Worm (Caenorhabditis elegans): ENCODE results near the gene ceh-24.

The ceh-24 gene

DNA sequence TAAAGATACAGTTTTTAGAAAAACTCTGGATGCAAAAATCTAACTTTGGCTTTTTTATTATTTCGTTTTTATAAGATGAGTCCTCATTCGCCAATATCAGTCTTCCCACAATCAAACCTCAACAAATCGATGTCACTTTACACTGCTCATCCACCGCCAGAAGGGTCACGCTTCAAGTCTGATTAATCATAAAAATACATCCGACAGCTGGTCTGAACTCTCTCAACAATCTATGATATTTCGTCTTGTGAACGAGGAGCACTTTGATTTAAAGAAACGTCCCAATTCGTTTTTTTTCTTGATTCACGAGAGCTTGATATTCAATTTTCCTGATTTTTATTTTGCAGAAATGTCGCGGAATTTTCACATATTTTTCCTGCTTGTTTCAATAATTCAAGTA is 14.9 kb downstream of the ceh-24 start, which contains the start of gene nrf-5:
TSS of gene nrf-5 (plus strand) at position 348 of the 400 bp plus-strand sequence.
- peak; percentile 14 for TF ChIP-seq unc-55 (GFP tag; optimal IDR thresholded peaks at IDR 0.05)
- no peak for TF ChIP-seq ceh-6 (GFP tag; optimal IDR thresholded peaks at IDR 0.05)
- no peak for TF ChIP-seq pag-3 (tag; optimal IDR thresholded peaks at IDR 0.05; ENCODE audit: borderline replicate concordance)
- TF ChIP-seq unc-86 (tag; optimal IDR thresholded peaks at IDR 0.05) = no peak
- no peak for TF ChIP-seq ceh-24 (tag; optimal IDR thresholded peaks at IDR 0.05)
- TF ChIP-seq hlh-13 (GFP tag; optimal IDR thresholded peaks at IDR 0.05) = no peak
- TF ChIP-seq zip-5 (tag; optimal IDR thresholded peaks at IDR 0.05) = no peak
- no peak for TF ChIP-seq pax-1 (tag; optimal IDR thresholded peaks at IDR 0.05)

DNA sequence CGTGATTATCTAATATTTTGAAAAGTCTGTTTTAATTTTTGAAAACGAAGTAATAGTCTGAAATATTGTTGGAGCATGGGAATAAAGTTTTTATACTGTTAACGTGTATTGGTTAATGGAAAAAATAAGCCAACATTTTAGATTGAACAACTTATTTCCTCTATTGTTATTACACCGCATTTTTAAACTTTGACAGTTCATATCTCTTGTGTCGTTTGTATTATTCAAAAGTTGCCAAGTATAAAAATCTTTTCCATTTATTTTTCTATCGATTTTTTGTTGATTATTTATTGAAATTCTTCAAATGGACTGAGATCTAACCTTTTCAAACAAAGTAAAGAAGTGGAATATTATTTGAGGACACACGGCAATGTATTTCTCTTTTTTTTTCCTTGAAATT is 17.8 kb downstream of the ceh-24 start, which contains the start of gene str-165:
TSS of gene str-165 (plus strand) at position 301 of the 400 bp plus-strand sequence.
- TF ChIP-seq ttx-3 (tag; optimal IDR thresholded peaks at IDR 0.05) (no peak), fax-1 (tag; optimal IDR thresholded peaks at IDR 0.05) (no peak), ceh-9 (tag; optimal IDR thresholded peaks at IDR 0.05) (no peak), hlh-6 (tag; optimal IDR thresholded peaks at IDR 0.05) (no peak), hlh-8 (tag; optimal IDR thresholded peaks at IDR 0.05) (no peak), ceh-34 (tag; optimal IDR thresholded peaks at IDR 0.05) (no peak), sdc-2 (tag; optimal IDR thresholded peaks at IDR 0.05) (no peak), rnt-1 (tag; optimal IDR thresholded peaks at IDR 0.05) (no peak), pax-1 (tag; optimal IDR thresholded peaks at IDR 0.05) (no peak), hlh-30 (tag; optimal IDR thresholded peaks at IDR 0.05; ENCODE audit: insufficient read depth) (no peak), unc-55 (GFP tag; optimal IDR thresholded peaks at IDR 0.05) (no peak)

DNA sequence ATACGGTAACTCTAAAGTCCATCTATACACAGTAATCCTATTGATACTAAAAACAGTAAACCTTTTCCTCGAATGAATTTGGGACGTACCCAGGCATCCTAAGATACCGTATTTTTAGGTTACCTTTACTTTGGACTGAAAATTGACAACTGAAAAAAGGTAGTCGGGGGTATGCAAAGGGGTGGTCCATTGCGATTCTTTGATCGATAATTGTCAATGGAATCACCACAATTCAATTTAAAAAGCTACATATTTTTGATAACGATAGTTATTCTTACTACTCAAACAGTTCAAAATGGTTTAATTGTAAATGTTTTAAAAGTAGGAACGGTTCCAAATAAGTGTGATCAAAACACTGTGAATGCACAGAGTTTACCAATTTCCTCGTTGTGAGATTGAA is 20.9 kb downstream of the ceh-24 start, which contains the start of gene srx-129:
TSS of gene srx-129 (plus strand) at position 301 of the 400 bp plus-strand sequence.
- TF ChIP-seq ceh-34 (tag; optimal IDR thresholded peaks at IDR 0.05) (no peak), fkh-10 (GFP tag; optimal IDR thresholded peaks at IDR 0.05) (no peak), lin-11 (tag; optimal IDR thresholded peaks at IDR 0.05) (no peak), ceh-6 (GFP tag; optimal IDR thresholded peaks at IDR 0.05) (no peak), fkh-6 (tag; optimal IDR thresholded peaks at IDR 0.05) (no peak), ets-4 (tag; optimal IDR thresholded peaks at IDR 0.05) (no peak), hlh-30 (tag; optimal IDR thresholded peaks at IDR 0.05; ENCODE audit: insufficient read depth) (no peak), syd-9 (tag; optimal IDR thresholded peaks at IDR 0.05) (no peak), ama-1 (optimal IDR thresholded peaks at IDR 0.05) (no peak)

DNA sequence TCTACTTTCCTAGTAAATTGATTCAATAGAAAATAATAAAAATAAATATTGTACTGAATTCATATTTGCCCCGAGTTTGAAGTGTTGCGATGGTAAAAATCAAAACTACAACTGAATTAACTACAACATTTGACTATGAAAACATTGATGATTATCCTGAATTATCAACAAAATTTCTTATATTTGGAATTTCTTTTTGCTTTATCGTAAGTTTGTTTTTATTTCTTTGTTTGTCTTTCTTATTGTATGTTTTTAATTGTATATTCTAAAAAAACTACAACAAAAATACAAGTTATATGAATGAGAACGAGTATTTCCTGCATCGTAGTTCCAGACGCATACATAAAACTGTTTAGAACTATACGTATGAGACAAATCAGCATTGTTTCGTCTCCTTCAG is 24.1 kb downstream of the ceh-24 start, which contains the start of gene srx-128:
TSS of gene srx-128 (plus strand) at position 301 of the 400 bp plus-strand sequence.
- TF ChIP-seq T23F11.4 (GFP tag; optimal IDR thresholded peaks at IDR 0.05) (no peak), ceh-31 (tag; optimal IDR thresholded peaks at IDR 0.05) (no peak), unc-55 (GFP tag; optimal IDR thresholded peaks at IDR 0.05) (no peak), elt-4 (tag; optimal IDR thresholded peaks at IDR 0.05) (no peak), tbx-7 (tag; optimal IDR thresholded peaks at IDR 0.05) (no peak), pha-2 (tag; optimal IDR thresholded peaks at IDR 0.05) (no peak), ref-2 (tag; optimal IDR thresholded peaks at IDR 0.05) (no peak), ceh-34 (tag; optimal IDR thresholded peaks at IDR 0.05) (no peak), madf-2 (tag; optimal IDR thresholded peaks at IDR 0.05) (no peak), npax-4 (tag; optimal IDR thresholded peaks at IDR 0.05) (no peak), che-1 (tag; optimal IDR thresholded peaks at IDR 0.05) (no peak), ceh-6 (GFP tag; optimal IDR thresholded peaks at IDR 0.05) (no peak), pax-1 (tag; optimal IDR thresholded peaks at IDR 0.05) (no peak), ceh-22 (tag; optimal IDR thresholded peaks at IDR 0.05) (no peak), ceh-9 (tag; optimal IDR thresholded peaks at IDR 0.05) (no peak), pha-4 (tag; optimal IDR thresholded peaks at IDR 0.05) (no peak), unc-3 (GFP tag; conservative IDR thresholded peaks at IDR 0.05) (no peak), unc-3 (tag; optimal IDR thresholded peaks at IDR 0.05) (no peak)

DNA sequence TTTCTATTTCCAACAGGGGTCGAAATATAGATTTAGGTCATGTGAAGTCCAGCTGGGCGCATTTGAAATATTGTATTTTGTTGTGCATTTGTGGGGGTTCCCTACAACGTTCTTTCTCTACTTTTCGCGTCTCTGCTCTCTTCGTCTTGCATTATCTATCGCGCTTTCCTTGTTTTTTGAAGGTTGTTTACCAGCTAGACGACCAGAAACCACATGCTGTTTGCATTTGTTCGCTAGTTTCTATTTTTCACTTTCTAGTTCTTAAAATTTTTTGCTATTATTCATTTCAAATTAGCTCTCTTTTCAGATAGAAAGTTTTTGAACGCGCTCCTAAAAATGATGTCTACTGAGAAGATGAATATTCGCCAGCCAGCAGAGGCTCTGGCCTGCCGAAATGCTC is 26.4 kb downstream of the ceh-24 start, which contains the start of gene F55B12.10:
TSS of gene F55B12.10 (plus strand) at position 301 of the 400 bp plus-strand sequence.
- TF ChIP-seq ceh-45 (GFP tag; IDR thresholded peaks at IDR 0.05) (no peak), ceh-31 (tag; optimal IDR thresholded peaks at IDR 0.05) (no peak), ceh-34 (tag; optimal IDR thresholded peaks at IDR 0.05) (no peak), ceh-18 (tag; optimal IDR thresholded peaks at IDR 0.05) (no peak), C08G9.2 (tag; optimal IDR thresholded peaks at IDR 0.05) (no peak), ets-4 (tag; optimal IDR thresholded peaks at IDR 0.05) (no peak), elt-2 (tag; optimal IDR thresholded peaks at IDR 0.05) (no peak), ceh-2 (tag; optimal IDR thresholded peaks at IDR 0.05) (no peak)

Data from whole organism, late embryonic.